Fruit fly (Drosophila melanogaster) whole organism, embryonic: ENCODE data around the gene senju.

Experiments used
- Asciz ChIP-seq: fragments of 200-800 bp; sonication (Bioruptor generic); optimal IDR thresholded peaks from 2 replicates; lab custom pipeline; 2017; ENCODE audit warnings: missing biosample characterization, mild to moderate bottlenecking, missing genetic modification characterization, missing genetic modification reagents
- CG10209 ChIP-seq: fragments of 200-800 bp; sonication (Bioruptor generic); optimal IDR thresholded peaks from 3 replicates; lab custom pipeline; 2017; ENCODE audit warnings: missing biosample characterization, mild to moderate bottlenecking, missing genetic modification characterization, missing genetic modification reagents
- CG11504 ChIP-seq: fragments of 200-800 bp; sonication (Bioruptor generic); optimal IDR thresholded peaks from 3 replicates; lab custom pipeline; 2019; ENCODE audit warnings: missing biosample characterization, mild to moderate bottlenecking, missing genetic modification characterization, moderate library complexity
- CG11696 ChIP-seq: fragments of 200-800 bp; sonication (Bioruptor generic); IDR thresholded peaks from 2 replicates; pipeline ENCODE4 v1.3.6; 2022; ENCODE audit warnings: missing biosample characterization, missing genetic modification characterization
- CG13296 ChIP-seq: fragments of 200-800 bp; sonication (Bioruptor generic); optimal IDR thresholded peaks from 3 replicates; lab custom pipeline; 2018; ENCODE audit warnings: missing biosample characterization, mild to moderate bottlenecking, missing genetic modification characterization
- CG13424 ChIP-seq: fragments of 200-800 bp; sonication (Bioruptor generic); optimal IDR thresholded peaks from 2 replicates; lab custom pipeline; 2019; ENCODE audit warnings: missing biosample characterization, mild to moderate bottlenecking, missing genetic modification characterization, moderate library complexity
- CG14710 ChIP-seq: fragments of 200-800 bp; sonication (Bioruptor generic); optimal IDR thresholded peaks from 3 replicates; lab custom pipeline; 2019; ENCODE audit warnings: missing biosample characterization, mild to moderate bottlenecking, missing genetic modification characterization, moderate library complexity
- CG1529 ChIP-seq: fragments of 200-800 bp; sonication (Bioruptor generic); optimal IDR thresholded peaks from 3 replicates; lab custom pipeline; 2018; ENCODE audit warnings: missing biosample characterization, missing genetic modification characterization
- CG17328 ChIP-seq: fragments of 200-800 bp; sonication (Bioruptor generic); IDR thresholded peaks from 2 replicates; pipeline ENCODE4 v1.3.6; 2022; ENCODE audit warnings: missing biosample characterization, missing genetic modification characterization
- CG17359 ChIP-seq: fragments of 200-800 bp; sonication (Bioruptor generic); optimal IDR thresholded peaks from 3 replicates; lab custom pipeline; 2018; ENCODE audit warnings: missing biosample characterization, mild to moderate bottlenecking, missing genetic modification characterization, moderate library complexity
- CG17385 ChIP-seq: fragments of 200-800 bp; sonication (Bioruptor generic); optimal IDR thresholded peaks from 3 replicates; lab custom pipeline; 2018; ENCODE audit warnings: missing biosample characterization, mild to moderate bottlenecking, missing genetic modification characterization
- CG17829 ChIP-seq: fragments of 200-800 bp; optimal IDR thresholded peaks from 2 replicates; lab custom pipeline; 2019; ENCODE audit warnings: missing biosample characterization, mild to moderate bottlenecking, missing genetic modification characterization, moderate library complexity
- CG18599 ChIP-seq: fragments of 200-800 bp; sonication (Bioruptor generic); optimal IDR thresholded peaks from 3 replicates; lab custom pipeline; 2017; ENCODE audit warnings: missing biosample characterization, missing genetic modification characterization, mild to moderate bottlenecking, moderate library complexity, missing genetic modification reagents
- CG18764 ChIP-seq: fragments of 200-800 bp; sonication (Bioruptor generic); optimal IDR thresholded peaks from 3 replicates; lab custom pipeline; 2016; ENCODE audit warnings: missing biosample characterization, missing genetic modification characterization
- CG2120 ChIP-seq: fragments of 200-800 bp; sonication (Bioruptor generic); optimal IDR thresholded peaks from 3 replicates; lab custom pipeline; 2016; ENCODE audit warnings: missing biosample characterization, missing genetic modification characterization
- CG2678 ChIP-seq: fragments of 200-800 bp; sonication (Bioruptor generic); optimal IDR thresholded peaks from 3 replicates; lab custom pipeline; 2019; ENCODE audit warnings: missing biosample characterization, mild to moderate bottlenecking, missing genetic modification characterization, moderate library complexity
- CG30403 ChIP-seq: fragments of 200-800 bp; sonication (Bioruptor generic); optimal IDR thresholded peaks from 3 replicates; lab custom pipeline; 2016; ENCODE audit warnings: missing biosample characterization, missing genetic modification characterization
- CG7839 ChIP-seq: fragments of 200-800 bp; sonication (Bioruptor generic); optimal IDR thresholded peaks from 3 replicates; lab custom pipeline; 2018; ENCODE audit warnings: missing biosample characterization, mild to moderate bottlenecking, missing genetic modification characterization, moderate library complexity
- CG8290 ChIP-seq, 3 experiments: fragments of 200-800 bp; sonication (Bioruptor generic); optimal IDR thresholded peaks; 2 replicates each; lab custom pipeline; 2016 to 2019; ENCODE audit warnings: missing biosample characterization in 3 of 3, missing genetic modification characterization in 3 of 3, mild to moderate bottlenecking in 2 of 3, moderate library complexity in 1 of 3
- CG8388 ChIP-seq: fragments of 200-800 bp; sonication (Bioruptor generic); optimal IDR thresholded peaks from 2 replicates; lab custom pipeline; 2019; ENCODE audit warnings: missing biosample characterization, mild to moderate bottlenecking, missing genetic modification characterization, moderate library complexity
- CG8924 ChIP-seq: fragments of 200-800 bp; optimal IDR thresholded peaks from 3 replicates; lab custom pipeline; 2019; ENCODE audit warnings: missing biosample characterization, mild to moderate bottlenecking, missing genetic modification characterization, moderate library complexity
- CG9727 ChIP-seq: fragments of 200-800 bp; sonication (Bioruptor generic); optimal IDR thresholded peaks from 3 replicates; lab custom pipeline; 2017; ENCODE audit warnings: missing biosample characterization, mild to moderate bottlenecking, missing genetic modification characterization
- CoRest ChIP-seq: fragments of 200-800 bp; sonication (Bioruptor generic); optimal IDR thresholded peaks from 3 replicates; lab custom pipeline; 2018; ENCODE audit warnings: missing biosample characterization, mild to moderate bottlenecking, missing genetic modification characterization, moderate library complexity
- Dek ChIP-seq: fragments of 200-800 bp; sonication (Bioruptor generic); optimal IDR thresholded peaks from 3 replicates; lab custom pipeline; 2019; ENCODE audit warnings: missing biosample characterization, mild to moderate bottlenecking, missing genetic modification characterization, moderate library complexity
- Fer1 ChIP-seq: fragments of 200-800 bp; sonication (Bioruptor generic); optimal IDR thresholded peaks from 2 replicates; lab custom pipeline; 2017; ENCODE audit warnings: missing biosample characterization, mild to moderate bottlenecking, missing genetic modification characterization
- GATAe ChIP-seq: fragments of 200-800 bp; sonication (Bioruptor generic); conservative IDR thresholded peaks from 2 replicates; pipeline ENCODE4 v1.3.6; 2022; ENCODE audit warnings: missing biosample characterization, missing genetic modification characterization
- Hmx ChIP-seq: fragments of 200-800 bp; sonication (Bioruptor generic); optimal IDR thresholded peaks from 2 replicates; lab custom pipeline; 2016; ENCODE audit warnings: missing biosample characterization, missing genetic modification characterization
- Hr51 ChIP-seq, 2 experiments: fragments of 200-800 bp; sonication (Bioruptor generic); optimal IDR thresholded peaks; 2 replicates in 1 of 2; 3 replicates in 1 of 2; lab custom pipeline; 2016 to 2018; ENCODE audit warnings: missing biosample characterization in 2 of 2, missing genetic modification characterization in 2 of 2, mild to moderate bottlenecking in 1 of 2, moderate library complexity in 1 of 2
- NK7.1 ChIP-seq: fragments of 200-800 bp; sonication (Bioruptor generic); optimal IDR thresholded peaks from 3 replicates; lab custom pipeline; 2016; ENCODE audit warnings: missing biosample characterization, missing genetic modification characterization
- Nf-YB ChIP-seq: fragments of 200-800 bp; sonication (Bioruptor generic); optimal IDR thresholded peaks from 3 replicates; lab custom pipeline; 2019; ENCODE audit warnings: missing biosample characterization, mild to moderate bottlenecking, missing genetic modification characterization, moderate library complexity
- PHDP ChIP-seq: fragments of 200-800 bp; sonication (Bioruptor generic); optimal IDR thresholded peaks from 3 replicates; lab custom pipeline; 2018; ENCODE audit warnings: missing biosample characterization, mild to moderate bottlenecking, missing genetic modification characterization, moderate library complexity
- Sox102F ChIP-seq: fragments of 200-800 bp; sonication (Bioruptor generic); optimal IDR thresholded peaks from 2 replicates; lab custom pipeline; 2018; ENCODE audit warnings: missing biosample characterization, mild to moderate bottlenecking, missing genetic modification characterization, moderate library complexity
- bsh ChIP-seq, 2 experiments: fragments of 200-800 bp; sonication (Bioruptor generic); optimal IDR thresholded peaks; 2 replicates each; lab custom pipeline; 2017 to 2018; ENCODE audit warnings: mild to moderate bottlenecking in 2 of 2, missing biosample characterization in 2 of 2, missing genetic modification characterization in 2 of 2, moderate library complexity in 1 of 2
- croc ChIP-seq: fragments of 200-800 bp; sonication (Bioruptor generic); conservative IDR thresholded peaks from 3 replicates; pipeline ENCODE4 v1.3.6; 2022; ENCODE audit warnings: missing biosample characterization, missing genetic modification characterization
- dm ChIP-seq: fragments of 200-800 bp; sonication (Bioruptor generic); optimal IDR thresholded peaks from 3 replicates; lab custom pipeline; 2016; ENCODE audit warnings: missing biosample characterization, missing genetic modification characterization
- fd96Cb ChIP-seq: fragments of 200-800 bp; sonication (Bioruptor generic); optimal IDR thresholded peaks from 2 replicates; lab custom pipeline; 2018; ENCODE audit warnings: missing biosample characterization, mild to moderate bottlenecking, missing genetic modification characterization, moderate library complexity
- ind ChIP-seq: fragments of 200-800 bp; sonication (Bioruptor generic); optimal IDR thresholded peaks from 3 replicates; lab custom pipeline; 2016; ENCODE audit warnings: missing biosample characterization, missing genetic modification characterization
- org-1 ChIP-seq: fragments of 200-800 bp; sonication (Bioruptor generic); optimal IDR thresholded peaks from 2 replicates; lab custom pipeline; 2017; ENCODE audit warnings: missing biosample characterization, missing genetic modification characterization
- otp ChIP-seq: fragments of 200-800 bp; sonication (Bioruptor generic); IDR thresholded peaks from 3 replicates; pipeline ENCODE4, ENCODE4 v1.3.6; 2022; ENCODE audit warnings: missing biosample characterization, missing genetic modification characterization
- phol ChIP-seq: fragments of 200-800 bp; sonication (Bioruptor generic); optimal IDR thresholded peaks from 3 replicates; lab custom pipeline; 2018; ENCODE audit warnings: missing biosample characterization, mild to moderate bottlenecking, missing genetic modification characterization, moderate library complexity
- pros ChIP-seq: fragments of 200-800 bp; sonication (Bioruptor generic); optimal IDR thresholded peaks from 3 replicates; lab custom pipeline; 2019; ENCODE audit warnings: missing biosample characterization, mild to moderate bottlenecking, missing genetic modification characterization, moderate library complexity
- pzg ChIP-seq: fragments of 200-800 bp; sonication (Bioruptor generic); optimal IDR thresholded peaks from 3 replicates; lab custom pipeline; 2018; ENCODE audit warnings: missing biosample characterization, mild to moderate bottlenecking, missing genetic modification characterization, moderate library complexity
- row ChIP-seq: fragments of 200-800 bp; sonication (Bioruptor generic); IDR thresholded peaks from 3 replicates; pipeline ENCODE4 v1.3.6; 2022; ENCODE audit warnings: missing biosample characterization, missing genetic modification characterization
- sens ChIP-seq: fragments of 200-800 bp; sonication (Bioruptor generic); peaks from one replicate; lab custom pipeline; 2016; ENCODE audit warnings: missing biosample characterization, missing genetic modification characterization
- trem ChIP-seq: fragments of 200-800 bp; optimal IDR thresholded peaks from 3 replicates; lab custom pipeline; 2019; ENCODE audit warnings: missing biosample characterization, mild to moderate bottlenecking, missing genetic modification characterization, moderate library complexity
- twi ChIP-seq: fragments of 200-800 bp; optimal IDR thresholded peaks from 2 replicates; lab custom pipeline; 2019; ENCODE audit warnings: missing biosample characterization, mild to moderate bottlenecking, missing genetic modification characterization, moderate library complexity
- unpg ChIP-seq: fragments of 200-800 bp; sonication (Bioruptor generic); optimal IDR thresholded peaks from 3 replicates; lab custom pipeline; 2018; ENCODE audit warnings: missing biosample characterization, mild to moderate bottlenecking, missing genetic modification characterization, moderate library complexity

The senju gene

dm6 chr2L:5037402-5037860 is 15.2 kb upstream of the senju start, which contains the start of the genes CG14042 and SP555 (continued):
- TF ChIP-seq CG8290 (GFP tag; optimal IDR thresholded peaks at IDR 0.05; lab: Kevin White, UChicago) (no peak), CG8290 (tag; optimal IDR thresholded peaks at IDR 0.05; lab: Kevin White, UChicago) (peak in 1 of 2 experiments; percentile 26), sens (peak; percentile 20), pros (GFP tag; lab: Kevin White, UChicago) (peak; percentile 96), pzg (GFP tag; lab: Kevin White, UChicago) (peak; percentile 20)

- TF ChIP-seq CoRest (tag; lab: Kevin White, UChicago) (peak; percentile 54), CG11504 (tag; lab: Kevin White, UChicago) (peak; percentile 49), CG8388 (GFP tag; lab: Kevin White, UChicago) (peak; percentile 15), row (GFP tag; lab: Robert Waterston, UW) (peak; percentile 48), Fer1 (GFP tag; lab: Kevin White, UChicago) (peak; percentile 0), fd96Cb (tag; lab: Kevin White, UChicago) (peak; percentile 33), Sox102F (GFP tag; lab: Kevin White, UChicago) (peak; percentile 41), Asciz (GFP tag; lab: Kevin White, UChicago) (no peak), org-1 (GFP tag; lab: Kevin White, UChicago) (no peak), CG8924 (tag; lab: Kevin White, UChicago) (peak; percentile 27), CG14710 (peak; percentile 53), CG18764 (GFP tag; lab: Kevin White, UChicago) (peak; percentile 25), twi (tag; lab: Kevin White, UChicago) (peak; percentile 73), NK7.1 (no peak), bsh (GFP tag; optimal IDR thresholded peaks at IDR 0.05; lab: Kevin White, UChicago) (peak in 1 of 2 experiments; percentile 53), Hr51 (GFP tag; optimal IDR thresholded peaks at IDR 0.05; lab: Kevin White, UChicago) (peak in 1 of 2 experiments; percentile 40), CG2120 (GFP tag; lab: Kevin White, UChicago) (peak; percentile 16), Hmx (GFP tag; lab: Kevin White, UChicago) (no peak), CG17829 (peak; percentile 30), CG30403 (GFP tag; lab: Kevin White, UChicago) (peak; percentile 4), otp (GFP tag; lab: Robert Waterston, UW) (no peak), CG1529 (GFP tag; lab: Kevin White, UChicago) (peak; percentile 3), phol (tag; lab: Kevin White, UChicago) (peak; percentile 57), CG2678 (tag; lab: Kevin White, UChicago) (peak; percentile 62), CG13296 (GFP tag; lab: Kevin White, UChicago) (no peak), PHDP (tag; lab: Kevin White, UChicago) (peak; percentile 42), CG17385 (GFP tag; lab: Kevin White, UChicago) (peak; percentile 27), dm (GFP tag; lab: Kevin White, UChicago) (no peak), CG17359 (peak; percentile 31), CG10209 (GFP tag; lab: Kevin White, UChicago) (peak; percentile 3), CG17328 (GFP tag; lab: Robert Waterston, UW) (peak; percentile 30; the same call in 1 of the 2 replicates), CG18599 (GFP tag; lab: Kevin White, UChicago) (peak; percentile 3), ind (GFP tag; lab: Kevin White, UChicago) (peak; percentile 11), CG9727 (GFP tag; lab: Kevin White, UChicago) (peak; percentile 36), trem (tag; lab: Kevin White, UChicago) (peak; percentile 22), CG13424 (peak; percentile 36), croc (GFP tag; lab: Robert Waterston, UW) (no peak), Dek (tag; lab: Kevin White, UChicago) (no peak), GATAe (GFP tag; lab: Robert Waterston, UW) (no peak), Nf-YB (GFP tag; lab: Kevin White, UChicago) (peak; percentile 1), CG11696 (GFP tag; lab: Robert Waterston, UW) (peak; percentile 88), CG7839 (tag; lab: Kevin White, UChicago) (peak; percentile 43), unpg (GFP tag; lab: Kevin White, UChicago) (peak; percentile 48)
Measured at dm6 chr2L:5042076-5042475, 10.6 kb upstream of the senju start.
